Fruit fly (Drosophila melanogaster): ENCODE data around the gene CG7115.
A peak's percentile ranks its signal among the peaks of the same experiment; 100 is the strongest.

Gene CG7115

dm6 chr2L:7782788-7783401, 38.1 kb upstream of the CG7115 start, which contains the start of gene Brd7-9 (continued):
- TF ChIP-seq CG13894 (tag; optimal IDR thresholded peaks at IDR 0.05) (no peak), CG17359 (tag; optimal IDR thresholded peaks at IDR 0.05) (peak; percentile 81), Mes4 (GFP tag; optimal IDR thresholded peaks at IDR 0.05) (peak; percentile 35), CG15269 (tag; optimal IDR thresholded peaks at IDR 0.05) (peak; percentile 74), CG16815 (GFP tag; optimal IDR thresholded peaks at IDR 0.05) (peak; percentile 3), luna (GFP tag; optimal IDR thresholded peaks at IDR 0.05) (peak; percentile 7), dmrt99B (tag; optimal IDR thresholded peaks at IDR 0.05) (peak; percentile 79), maf-S (GFP tag; optimal IDR thresholded peaks at IDR 0.05) (peak; percentile 25), twi (tag; optimal IDR thresholded peaks at IDR 0.05) (no peak), CG18764 (GFP tag; optimal IDR thresholded peaks at IDR 0.05) (peak; percentile 43), Bgb (GFP tag; IDR thresholded peaks at IDR 0.05; ENCODE audit: partially characterized antibody) (peak; percentile 52; the same call in 1 of the 2 replicates), sr (GFP tag; IDR thresholded peaks at IDR 0.05) (peak; percentile 59; the same call in 2 of the 3 replicates), Fer1 (GFP tag; optimal IDR thresholded peaks at IDR 0.05) (peak; percentile 80), CG8359 (GFP tag; optimal IDR thresholded peaks at IDR 0.05; ENCODE audit: borderline replicate concordance) (peak; percentile 31), tup (GFP tag; optimal IDR thresholded peaks at IDR 0.05) (peak; percentile 28), Oli (tag; optimal IDR thresholded peaks at IDR 0.05) (peak; percentile 73), CG2889 (GFP tag; IDR thresholded peaks at IDR 0.05) (peak; percentile 67; the same call in 1 of the 3 replicates), Gug (GFP tag; IDR thresholded peaks at IDR 0.05) (peak; percentile 46; the same call in 2 of the 4 replicates), B-H1 (GFP tag; IDR thresholded peaks at IDR 0.05) (peak; percentile 77), Dip2 (GFP tag; IDR thresholded peaks at IDR 0.05) (no peak), CG12391 (tag; optimal IDR thresholded peaks at IDR 0.05) (peak; percentile 75), Elba2 (GFP tag; optimal IDR thresholded peaks at IDR 0.05) (no peak), rib (GFP tag; IDR thresholded peaks at IDR 0.05) (peak; percentile 73)

DNA sequence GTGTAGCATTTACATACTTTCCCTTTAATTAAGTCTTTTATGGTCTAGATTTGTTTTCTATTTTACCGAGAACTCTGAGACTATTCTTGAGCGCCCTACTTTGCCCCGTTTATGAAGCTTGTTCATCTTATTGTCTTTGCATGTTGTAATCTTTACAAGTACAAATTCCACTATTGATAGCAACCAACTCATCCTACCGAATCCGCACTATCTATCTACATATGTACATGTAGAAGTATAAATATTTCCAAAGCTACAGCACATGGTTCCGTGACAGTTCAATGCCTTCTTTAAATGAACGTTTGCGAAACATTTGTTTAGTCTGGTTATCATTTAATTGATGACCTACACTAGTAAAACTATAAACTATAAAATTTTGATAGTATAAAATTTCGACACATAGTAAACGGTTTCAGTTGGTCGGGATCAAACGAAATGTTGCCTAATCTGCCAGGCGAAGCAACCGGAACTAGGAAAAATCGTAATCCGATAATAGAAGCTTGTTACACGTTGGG, 31.9 kb upstream of the CG7115 start:
- TF ChIP-seq CG13296 (GFP tag; optimal IDR thresholded peaks at IDR 0.05) = peak; percentile 27
- TF ChIP-seq psq (GFP tag; optimal IDR thresholded peaks at IDR 0.05) = no peak
- TF ChIP-seq fd102C (GFP tag; optimal IDR thresholded peaks at IDR 0.05) = no peak
- peak in 1 of 2 experiments; percentile 62 for TF ChIP-seq Pdp1 (GFP tag; optimal IDR thresholded peaks at IDR 0.05)
- no peak for TF ChIP-seq D19A (tag; optimal IDR thresholded peaks at IDR 0.05)
- no peak for TF ChIP-seq CG11504 (tag; optimal IDR thresholded peaks at IDR 0.05)
- TF ChIP-seq sug (tag; optimal IDR thresholded peaks at IDR 0.05) = peak; percentile 66
- no peak for TF ChIP-seq usp (GFP tag; optimal IDR thresholded peaks at IDR 0.05)
- TF ChIP-seq CG10959 (GFP tag; IDR thresholded peaks at IDR 0.05) = no peak
- no peak for TF ChIP-seq CG7786 (GFP tag; optimal IDR thresholded peaks at IDR 0.05)
- TF ChIP-seq Eip74EF (GFP tag; optimal IDR thresholded peaks at IDR 0.05) = peak in 1 of 2 experiments; percentile 54
- TF ChIP-seq zfh2 (GFP tag; optimal IDR thresholded peaks at IDR 0.05) = no peak
- TF ChIP-seq Poxn (GFP tag; IDR thresholded peaks at IDR 0.05) = no peak
- no peak for TF ChIP-seq CG6813 (GFP tag; optimal IDR thresholded peaks at IDR 0.05)
- TF ChIP-seq exex (tag; optimal IDR thresholded peaks at IDR 0.05) = peak; percentile 31
- no peak for TF ChIP-seq Hr51 (GFP tag; optimal IDR thresholded peaks at IDR 0.05)
- TF ChIP-seq CG11085 (GFP tag; IDR thresholded peaks at IDR 0.05) = no peak
- TF ChIP-seq ind (GFP tag; optimal IDR thresholded peaks at IDR 0.05) = no peak
- TF ChIP-seq CG7271 (tag; optimal IDR thresholded peaks at IDR 0.05) = no peak
- no peak for TF ChIP-seq CG43689 (GFP tag; IDR thresholded peaks at IDR 0.05)
- TF ChIP-seq CG17802 (tag; optimal IDR thresholded peaks at IDR 0.05) = no peak
- TF ChIP-seq nau (GFP tag; optimal IDR thresholded peaks at IDR 0.05) = peak; percentile 26
- TF ChIP-seq CG18619 (GFP tag; optimal IDR thresholded peaks at IDR 0.05) = no peak
- no peak for TF ChIP-seq Hand (GFP tag; optimal IDR thresholded peaks at IDR 0.05)
- TF ChIP-seq ro (GFP tag; IDR thresholded peaks at IDR 0.05) = no peak
- peak; percentile 82 for TF ChIP-seq mirr (GFP tag; optimal IDR thresholded peaks at IDR 0.05)
